Fruit fly (Drosophila melanogaster): ENCODE results near the gene CG9265.

Gene CG9265

dm6 chr2L:21040719-21041118, 30.6 kb downstream of the CG9265 start:
- TF ChIP-seq fd59A (GFP tag; optimal IDR thresholded peaks at IDR 0.05): no peak
- TF ChIP-seq dsx (GFP tag; optimal IDR thresholded peaks at IDR 0.05; ENCODE audit: poor library complexity, severe bottlenecking): no peak
- TF ChIP-seq CG34406 (GFP tag; optimal IDR thresholded peaks at IDR 0.05): no peak
- TF ChIP-seq Hr38 (GFP tag; optimal IDR thresholded peaks at IDR 0.05): no peak
- TF ChIP-seq fkh (GFP tag; optimal IDR thresholded peaks at IDR 0.05): peak; percentile 22
- no peak for TF ChIP-seq vri (GFP tag; optimal IDR thresholded peaks at IDR 0.05)
- TF ChIP-seq Lpt (GFP tag; optimal IDR thresholded peaks at IDR 0.05): no peak
- no peak for TF ChIP-seq OdsH (GFP tag; optimal IDR thresholded peaks at IDR 0.05)

dm6 chr2L:21039569-21040159, 31.6 kb downstream of the CG9265 start:
- no peak for TF ChIP-seq Sox14 (GFP tag; optimal IDR thresholded peaks at IDR 0.05)
- TF ChIP-seq fkh (GFP tag; optimal IDR thresholded peaks at IDR 0.05): peak; percentile 75

- peak; percentile 32; the same call in 1 of the 3 replicates for TF ChIP-seq CG8119 (GFP tag; IDR thresholded peaks at IDR 0.05)
- TF ChIP-seq Smox (GFP tag; optimal IDR thresholded peaks at IDR 0.05): peak; percentile 28
- no peak for TF ChIP-seq CG7368 (GFP tag; optimal IDR thresholded peaks at IDR 0.05)
- TF ChIP-seq CG8632 (GFP tag; optimal IDR thresholded peaks at IDR 0.05): peak; percentile 33
- no peak for TF ChIP-seq CG11294 (GFP tag; IDR thresholded peaks at IDR 0.05)
- TF ChIP-seq Blimp-1 (GFP tag; optimal IDR thresholded peaks at IDR 0.05): no peak
- peak; percentile 20 for TF ChIP-seq lz (GFP tag; optimal IDR thresholded peaks at IDR 0.05)
- peak; percentile 24 for TF ChIP-seq Met (GFP tag; optimal IDR thresholded peaks at IDR 0.05)
- no peak for TF ChIP-seq CG4318 (GFP tag; optimal IDR thresholded peaks at IDR 0.05)
- TF ChIP-seq fkh (GFP tag; optimal IDR thresholded peaks at IDR 0.05): peak; percentile 56
- TF ChIP-seq CG10631 (GFP tag; optimal IDR thresholded peaks at IDR 0.05): no peak
- TF ChIP-seq eg (GFP tag; IDR thresholded peaks at IDR 0.05): peak; percentile 52; the same call in 2 of the 3 replicates
- no peak for TF ChIP-seq fd85E (GFP tag; optimal IDR thresholded peaks at IDR 0.05)
- no peak for TF ChIP-seq CG6854 (GFP tag; optimal IDR thresholded peaks at IDR 0.05)
- TF ChIP-seq Eip78C (GFP tag): peak; percentile 78
- TF ChIP-seq CG6276 (GFP tag; optimal IDR thresholded peaks at IDR 0.05): peak; percentile 14
- peak; percentile 44 for TF ChIP-seq OdsH (GFP tag; optimal IDR thresholded peaks at IDR 0.05)
- no peak for TF ChIP-seq CG11762 (GFP tag; optimal IDR thresholded peaks at IDR 0.05; ENCODE audit: insufficient read depth)
- TF ChIP-seq CG8319 (GFP tag; optimal IDR thresholded peaks at IDR 0.05): no peak
- peak; percentile 12 for TF ChIP-seq Hr39 (GFP tag; optimal IDR thresholded peaks at IDR 0.05)
- peak; percentile 3 for TF ChIP-seq achi (GFP tag; optimal IDR thresholded peaks at IDR 0.05)
- peak; percentile 32 for TF ChIP-seq topi (GFP tag; optimal IDR thresholded peaks at IDR 0.05)
- no peak for TF ChIP-seq CG16779 (tag; optimal IDR thresholded peaks at IDR 0.05)
- no peak for TF ChIP-seq CG34406 (GFP tag; optimal IDR thresholded peaks at IDR 0.05)
- no peak for TF ChIP-seq spab (GFP tag; optimal IDR thresholded peaks at IDR 0.05)
- peak; percentile 19 for TF ChIP-seq pdm3 (GFP tag; optimal IDR thresholded peaks at IDR 0.05)
- TF ChIP-seq svp (GFP tag): no peak
- TF ChIP-seq salr (GFP tag; optimal IDR thresholded peaks at IDR 0.05): no peak
- peak; percentile 28 for TF ChIP-seq CG3919 (GFP tag; optimal IDR thresholded peaks at IDR 0.05)
- no peak for TF ChIP-seq acj6 (GFP tag; optimal IDR thresholded peaks at IDR 0.05)
- TF ChIP-seq CG31627 (GFP tag; optimal IDR thresholded peaks at IDR 0.05): no peak
- peak; percentile 17 for TF ChIP-seq cyc (GFP tag; optimal IDR thresholded peaks at IDR 0.05)
- TF ChIP-seq CG6808 (GFP tag; optimal IDR thresholded peaks at IDR 0.05): no peak
- no peak for TF ChIP-seq Hr38 (GFP tag; optimal IDR thresholded peaks at IDR 0.05)
- no peak for TF ChIP-seq CG9139 (GFP tag; optimal IDR thresholded peaks at IDR 0.05)
- peak; percentile 28 for TF ChIP-seq CG6792 (GFP tag; optimal IDR thresholded peaks at IDR 0.05)
- TF ChIP-seq CG11902 (GFP tag; optimal IDR thresholded peaks at IDR 0.05): no peak
- no peak for TF ChIP-seq Lpt (GFP tag; optimal IDR thresholded peaks at IDR 0.05)
- peak; percentile 37 for TF ChIP-seq esn (GFP tag; optimal IDR thresholded peaks at IDR 0.05)
- TF ChIP-seq dac (GFP tag; optimal IDR thresholded peaks at IDR 0.05): no peak
- TF ChIP-seq vri (GFP tag; optimal IDR thresholded peaks at IDR 0.05): no peak
- TF ChIP-seq CG1621 (tag; optimal IDR thresholded peaks at IDR 0.05): no peak
- peak; percentile 20 for TF ChIP-seq net (GFP tag; optimal IDR thresholded peaks at IDR 0.05)
- TF ChIP-seq Sox15 (GFP tag; optimal IDR thresholded peaks at IDR 0.05): no peak
These were observed 32.6 kb downstream of the CG9265 start for dm6 chr2L:21038723-21039122.
